Worm (Caenorhabditis elegans): ENCODE measurements around the gene H06I04.3.

DNA sequence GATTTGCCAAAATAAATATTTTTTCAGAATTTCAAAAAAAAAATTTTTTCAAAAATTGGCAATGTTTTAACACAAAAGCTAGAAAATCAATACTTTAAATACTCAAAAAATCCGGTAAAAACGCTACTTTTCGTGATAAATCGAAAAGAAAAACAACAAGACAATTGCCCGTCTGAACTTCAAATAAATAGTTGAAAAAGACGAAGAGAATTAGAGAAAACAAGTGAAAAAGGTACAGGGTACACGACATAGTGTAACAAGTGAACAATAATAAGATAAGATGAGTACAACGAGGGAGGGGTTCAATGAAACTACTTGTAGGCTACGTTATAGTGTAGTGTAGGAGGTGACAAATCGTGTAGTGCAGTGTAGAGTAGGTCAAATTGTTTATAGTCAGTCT is 34.2 kb downstream of the H06I04.3 start:
- no peak for TF ChIP-seq lin-39 (tag; optimal IDR thresholded peaks at IDR 0.05)
- no peak for TF ChIP-seq nhr-12 (tag; optimal IDR thresholded peaks at IDR 0.05)
- no peak for TF ChIP-seq ceh-8 (GFP tag; optimal IDR thresholded peaks at IDR 0.05)
- no peak for TF ChIP-seq unc-130 (tag; optimal IDR thresholded peaks at IDR 0.05)
- TF ChIP-seq snpc-4 (tag; optimal IDR thresholded peaks at IDR 0.05) = no peak
- TF ChIP-seq skn-1 (tag; optimal IDR thresholded peaks at IDR 0.05) = no peak

Measured in whole organism, L1 larva.